Worm (Caenorhabditis elegans): ENCODE results near the gene rpia-1.

The rpia-1 gene

DNA sequence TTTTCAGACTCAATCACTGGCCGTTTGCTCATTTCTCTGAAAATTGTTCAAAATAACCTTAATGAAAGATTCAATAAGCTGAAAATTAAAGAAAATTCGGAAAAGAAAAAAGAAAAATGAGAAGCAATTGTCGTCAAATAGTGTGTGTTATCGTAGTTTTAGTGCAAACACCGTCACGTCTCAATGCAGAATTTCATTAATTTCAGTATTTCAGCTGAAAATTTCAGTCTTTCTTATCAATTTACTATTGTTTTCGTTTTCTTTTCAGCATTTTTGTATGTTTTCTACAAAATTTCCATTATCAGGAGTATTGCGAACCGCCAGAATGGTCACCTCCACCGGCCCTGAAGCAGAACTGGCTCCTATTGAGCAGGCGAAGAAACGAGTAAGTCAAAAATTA is at the start of gene rpia-1, which contains the start of gene B0280.9:
rpia-1 (plus strand) TSS at position 269 of the 400 bp plus-strand sequence.
B0280.9 (minus strand) TSS at position 36 of the 400 bp plus-strand sequence.
- TF ChIP-seq unc-42 (tag; optimal IDR thresholded peaks at IDR 0.05) (peak; percentile 6), nfya-1 (tag; optimal IDR thresholded peaks at IDR 0.05) (peak; percentile 2), elt-2 (tag; optimal IDR thresholded peaks at IDR 0.05) (peak; percentile 23), K02D7.2 (tag; optimal IDR thresholded peaks at IDR 0.05) (no peak)

DNA sequence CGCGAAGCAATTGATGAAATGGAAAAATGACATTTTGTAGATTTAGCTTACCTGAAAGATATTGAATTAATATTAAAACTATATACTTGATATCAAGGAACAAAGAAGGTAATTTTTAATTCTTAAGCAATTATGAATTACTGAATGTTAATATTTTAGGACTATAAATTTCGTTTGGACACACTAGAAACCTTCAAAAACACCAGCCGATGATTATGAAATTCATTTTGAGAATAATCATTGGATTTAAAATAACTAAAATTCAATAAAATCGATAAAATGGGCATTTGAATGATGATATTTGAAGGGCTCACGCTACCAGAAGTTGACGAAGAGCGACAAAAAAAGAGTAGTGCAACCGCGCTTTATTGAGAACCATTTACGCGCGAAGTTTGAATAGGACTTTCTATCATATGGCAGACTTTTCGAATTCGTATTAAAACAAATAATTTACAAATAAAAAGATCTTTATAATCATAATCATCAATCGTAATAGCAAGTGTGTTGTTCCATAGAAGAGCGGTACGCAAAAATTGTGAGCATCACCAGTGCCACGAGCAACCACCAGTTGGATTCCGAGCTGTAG is 49.0 kb upstream of the rpia-1 start, which contains the start of gene ZK418.5:
ZK418.5 (minus strand) TSS at position 51 of the 586 bp plus-strand sequence.
- TF ChIP-seq ceh-48 (tag; optimal IDR thresholded peaks at IDR 0.05) (peak; percentile 2), lin-11 (tag; optimal IDR thresholded peaks at IDR 0.05) (no peak), ceh-2 (tag; optimal IDR thresholded peaks at IDR 0.05) (no peak), hlh-15 (tag; optimal IDR thresholded peaks at IDR 0.05) (no peak), nhr-232 (tag; optimal IDR thresholded peaks at IDR 0.05) (no peak)

ce11 chrIII:7076386-7076785 is 46.5 kb upstream of the rpia-1 start, which contains the start of gene ZK418.13:
Gene ZK418.13, minus strand, starts transcription at chrIII:7076486.
- TF ChIP-seq ttx-3 (tag; optimal IDR thresholded peaks at IDR 0.05) (no peak), pat-9 (tag; optimal IDR thresholded peaks at IDR 0.05) (no peak), elt-2 (tag; optimal IDR thresholded peaks at IDR 0.05) (no peak), hlh-15 (tag; optimal IDR thresholded peaks at IDR 0.05) (no peak), rnt-1 (tag; optimal IDR thresholded peaks at IDR 0.05) (no peak), sox-2 (GFP tag; IDR thresholded peaks at IDR 0.05) (no peak), fax-1 (tag; optimal IDR thresholded peaks at IDR 0.05) (no peak)

DNA sequence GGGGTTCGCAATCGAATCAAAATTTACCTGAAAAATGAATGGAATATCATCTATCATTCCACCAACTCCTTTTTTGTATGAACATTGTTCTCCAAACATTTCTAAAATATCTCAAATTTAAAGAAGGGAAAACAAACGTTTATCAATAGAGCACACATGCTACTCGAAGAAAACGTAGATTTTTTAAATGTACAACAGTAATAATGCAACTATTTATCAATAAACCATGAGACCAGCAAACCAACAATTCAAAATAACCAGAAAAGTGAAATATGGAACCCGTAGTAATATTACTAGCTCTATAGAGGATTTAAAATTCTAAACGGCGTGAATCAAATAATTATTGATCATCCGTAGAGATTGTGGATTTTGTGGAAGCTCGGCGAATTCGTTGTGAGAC is 44.2 kb upstream of the rpia-1 start, which contains the start of gene ZK418.6:
ZK418.6 (minus strand) TSS at position 101 of the 400 bp plus-strand sequence.
- TF ChIP-seq ceh-14 (tag; optimal IDR thresholded peaks at IDR 0.05): no peak
- no peak for TF ChIP-seq npax-4 (tag; optimal IDR thresholded peaks at IDR 0.05)
- TF ChIP-seq ceh-34 (tag; optimal IDR thresholded peaks at IDR 0.05): no peak
- TF ChIP-seq ceh-18 (tag; optimal IDR thresholded peaks at IDR 0.05): no peak
- no peak for TF ChIP-seq sdc-2 (tag; optimal IDR thresholded peaks at IDR 0.05)

DNA sequence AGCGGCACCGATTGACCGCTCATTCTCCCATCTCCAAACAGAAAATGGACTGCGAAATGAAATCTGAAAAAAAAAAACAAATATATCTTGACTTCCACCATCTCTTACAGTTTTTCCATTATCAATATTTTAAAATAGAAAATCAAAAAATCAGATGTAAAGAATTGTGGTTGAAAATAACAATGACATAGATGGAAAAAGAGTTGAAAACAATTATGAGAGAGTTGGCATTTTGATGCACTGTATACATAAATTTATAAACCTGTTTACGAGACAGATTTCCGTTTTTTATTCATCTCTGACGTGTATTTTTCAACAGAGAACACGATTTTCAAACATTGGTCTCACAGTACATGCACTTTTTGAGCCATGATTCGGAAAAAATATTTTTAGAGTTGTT is 42.2 kb upstream of the rpia-1 start, which contains the start of gene ZK418.7:
ZK418.7 (minus strand) TSS at position 101 of the 400 bp plus-strand sequence.
- no peak for TF ChIP-seq fax-1 (tag; optimal IDR thresholded peaks at IDR 0.05)
- TF ChIP-seq ceh-45 (GFP tag; IDR thresholded peaks at IDR 0.05): no peak
- TF ChIP-seq hlh-8 (tag; optimal IDR thresholded peaks at IDR 0.05): no peak
- TF ChIP-seq pax-1 (tag; optimal IDR thresholded peaks at IDR 0.05): no peak
- no peak for TF ChIP-seq ref-2 (tag; optimal IDR thresholded peaks at IDR 0.05)
- TF ChIP-seq elt-4 (tag; optimal IDR thresholded peaks at IDR 0.05): no peak
- TF ChIP-seq nfya-1 (tag; optimal IDR thresholded peaks at IDR 0.05): no peak
- no peak for TF ChIP-seq pqm-1 (tag; optimal IDR thresholded peaks at IDR 0.05)
- no peak for TF ChIP-seq ceh-30 (tag; optimal IDR thresholded peaks at IDR 0.05)
- TF ChIP-seq unc-3 (GFP tag; conservative IDR thresholded peaks at IDR 0.05): no peak
- TF ChIP-seq unc-3 (tag; optimal IDR thresholded peaks at IDR 0.05): no peak
- no peak for TF ChIP-seq pros-1 (tag; optimal IDR thresholded peaks at IDR 0.05)

ce11 chrIII:7081488-7081887 is 41.4 kb upstream of the rpia-1 start:
- TF ChIP-seq zip-5 (tag; optimal IDR thresholded peaks at IDR 0.05) (no peak), elt-2 (tag; optimal IDR thresholded peaks at IDR 0.05) (peak; percentile 24), ceh-34 (tag; optimal IDR thresholded peaks at IDR 0.05) (no peak), tbx-2 (tag; optimal IDR thresholded peaks at IDR 0.05) (no peak)

Measured in whole organism, late embryonic.